Worm (Caenorhabditis elegans): Measurements from ENCODE around the gene ule-4.

- TF ChIP-seq fos-1 (tag; optimal IDR thresholded peaks at IDR 0.05): no peak
- no peak for TF ChIP-seq nhr-10 (tag; optimal IDR thresholded peaks at IDR 0.05)
- no peak for TF ChIP-seq nhr-11 (tag; optimal IDR thresholded peaks at IDR 0.05)
- no peak for TF ChIP-seq spr-3 (GFP tag; optimal IDR thresholded peaks at IDR 0.05)
- no peak for TF ChIP-seq pha-4 (GFP tag; IDR thresholded peaks at IDR 0.05)
- TF ChIP-seq pha-4 (tag; optimal IDR thresholded peaks at IDR 0.05): no peak
- TF ChIP-seq mdl-1 (tag; optimal IDR thresholded peaks at IDR 0.05): no peak
- TF ChIP-seq nhr-237 (tag; optimal IDR thresholded peaks at IDR 0.05): no peak
- no peak for TF ChIP-seq ceh-44 (GFP tag; IDR thresholded peaks at IDR 0.05)
- no peak for TF ChIP-seq ama-1 (optimal IDR thresholded peaks at IDR 0.05)
- peak in 1 of 2 experiments; percentile 61 for TF ChIP-seq unc-62 (GFP tag; optimal IDR thresholded peaks at IDR 0.05 in 1 of 2)
- TF ChIP-seq unc-62 (tag; optimal IDR thresholded peaks at IDR 0.05): no peak
Observed at ce11 chrIV:13696900-13697299, 49.4 kb upstream of the ule-4 start.

Measured in whole organism, L4 larva.